Comparison of ENCODE assay signal across 1 fruit fly cellular context in the genomic region with DNA sequence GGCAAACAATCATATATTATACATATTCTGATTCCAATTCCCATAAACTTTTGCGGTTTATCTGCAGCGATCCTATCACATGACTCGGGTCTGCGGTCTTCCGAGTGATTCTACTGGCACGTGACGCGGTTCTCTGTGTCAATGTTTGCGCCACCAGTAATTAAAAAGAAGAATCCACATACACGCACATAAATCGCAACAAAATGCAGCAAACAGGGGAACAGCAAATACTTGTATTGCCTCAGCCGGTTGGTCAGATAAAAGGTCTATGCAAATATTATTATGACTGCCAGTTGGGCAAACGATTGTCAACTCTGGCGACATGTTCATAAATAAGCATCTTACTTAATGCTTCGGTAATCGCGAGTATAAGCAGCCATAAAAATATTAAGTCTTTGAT.
TF ChIP-seq lines count a peak whose summit lies in the region.

No protein-coding gene starts in this region.

TF ChIP-seq in whole organism, adult, 20 proteins besides CTCF, POLR2A, EP300 and RAD21 (continued from another document):
- TF ChIP-seq pad (GFP tag; optimal IDR thresholded peaks at IDR 0.05; lab: Kevin White, UChicago): no peak
- no peak for TF ChIP-seq CG14711 (tag; optimal IDR thresholded peaks at IDR 0.05; lab: Kevin White, UChicago)
